Worm (Caenorhabditis elegans): ENCODE data around the gene ZC196.5.

ZC196.5 gene

ce11 chrV:8732934-8733333, 3.7 kb downstream of the ZC196.5 start, which contains the start of gene ZC196.4:
Gene ZC196.4, plus strand, starts transcription at chrV:8733106.
- TF ChIP-seq ces-1 (GFP tag; optimal IDR thresholded peaks at IDR 0.05) = no peak

ce11 chrV:8736369-8736768, 7.2 kb downstream of the ZC196.5 start, which contains the start of gene ZC196.3:
Gene ZC196.3, plus strand, starts transcription at chrV:8736669.
- TF ChIP-seq lsy-2 (tag; optimal IDR thresholded peaks at IDR 0.05) = no peak
- TF ChIP-seq bed-3 (GFP tag; optimal IDR thresholded peaks at IDR 0.05) = no peak
- TF ChIP-seq mls-2 (tag; optimal IDR thresholded peaks at IDR 0.05) = no peak
- TF ChIP-seq ces-1 (GFP tag; optimal IDR thresholded peaks at IDR 0.05) = no peak
- no peak for TF ChIP-seq nhr-237 (tag; optimal IDR thresholded peaks at IDR 0.05)
- TF ChIP-seq M03D4.4 (tag; optimal IDR thresholded peaks at IDR 0.05) = no peak
- TF ChIP-seq ham-2 (GFP tag; optimal IDR thresholded peaks at IDR 0.05) = no peak
- TF ChIP-seq unc-62 (GFP tag; optimal IDR thresholded peaks at IDR 0.05) = no peak
- no peak for TF ChIP-seq elt-3 (tag; optimal IDR thresholded peaks at IDR 0.05)
- no peak for TF ChIP-seq sem-2 (GFP tag; optimal IDR thresholded peaks at IDR 0.05)
- no peak for TF ChIP-seq nhr-76 (tag; optimal IDR thresholded peaks at IDR 0.05)

ce11 chrV:8739136-8739535, 9.9 kb downstream of the ZC196.5 start, which contains the start of gene ZC196.2:
Gene ZC196.2, plus strand, starts transcription at chrV:8739436.
- TF ChIP-seq unc-120 (tag; optimal IDR thresholded peaks at IDR 0.05; ENCODE audit: poor library complexity, severe bottlenecking) (no peak), tbx-8 (GFP tag; optimal IDR thresholded peaks at IDR 0.05) (no peak), ceh-43 (GFP tag; optimal IDR thresholded peaks at IDR 0.05) (no peak), nhr-2 (tag; optimal IDR thresholded peaks at IDR 0.05) (no peak), ceh-83 (GFP tag; optimal IDR thresholded peaks at IDR 0.05) (no peak), unc-39 (tag; optimal IDR thresholded peaks at IDR 0.05) (no peak), mab-5 (tag; optimal IDR thresholded peaks at IDR 0.05) (no peak), mep-1 (tag; optimal IDR thresholded peaks at IDR 0.05) (no peak), sem-2 (GFP tag; optimal IDR thresholded peaks at IDR 0.05) (no peak), nhr-237 (tag; optimal IDR thresholded peaks at IDR 0.05) (no peak), ces-1 (GFP tag; optimal IDR thresholded peaks at IDR 0.05) (no peak), drap-1 (GFP tag; optimal IDR thresholded peaks at IDR 0.05) (no peak), M03D4.4 (tag; optimal IDR thresholded peaks at IDR 0.05) (no peak), lin-32 (GFP tag; optimal IDR thresholded peaks at IDR 0.05) (no peak)

- no peak for TF ChIP-seq hlh-1 (tag; optimal IDR thresholded peaks at IDR 0.05)
- no peak for TF ChIP-seq sem-2 (GFP tag; optimal IDR thresholded peaks at IDR 0.05)
- no peak for TF ChIP-seq ceh-83 (GFP tag; optimal IDR thresholded peaks at IDR 0.05)
- TF ChIP-seq bed-3 (GFP tag; optimal IDR thresholded peaks at IDR 0.05) = no peak
- no peak for TF ChIP-seq nhr-28 (tag; optimal IDR thresholded peaks at IDR 0.05)
- TF ChIP-seq mls-2 (tag; optimal IDR thresholded peaks at IDR 0.05) = no peak
These were observed 16.7 kb downstream of the ZC196.5 start, which contains the start of gene B0507.6 for ce11 chrV:8745858-8746257. Gene B0507.6, plus strand, starts transcription at chrV:8746158.

- TF ChIP-seq mls-2 (tag; optimal IDR thresholded peaks at IDR 0.05) (no peak), nhr-12 (tag; optimal IDR thresholded peaks at IDR 0.05) (no peak), nhr-28 (tag; optimal IDR thresholded peaks at IDR 0.05) (no peak), elt-1 (tag; optimal IDR thresholded peaks at IDR 0.05; ENCODE audit: borderline replicate concordance, insufficient read depth) (no peak), ham-2 (GFP tag; optimal IDR thresholded peaks at IDR 0.05) (no peak), bed-3 (GFP tag; optimal IDR thresholded peaks at IDR 0.05) (no peak), cnd-1 (tag; optimal IDR thresholded peaks at IDR 0.05) (no peak)
These were observed 24.2 kb downstream of the ZC196.5 start, which contains the start of gene B0507.5 for ce11 chrV:8753395-8753794. Gene B0507.5, plus strand, starts transcription at chrV:8753695.

- TF ChIP-seq pha-4 (tag; optimal IDR thresholded peaks at IDR 0.05) = no peak
- no peak for TF ChIP-seq nhr-12 (tag; optimal IDR thresholded peaks at IDR 0.05)
- TF ChIP-seq bed-3 (GFP tag; optimal IDR thresholded peaks at IDR 0.05) = no peak
- no peak for TF ChIP-seq sptf-1 (tag; optimal IDR thresholded peaks at IDR 0.05)
- TF ChIP-seq tbx-8 (GFP tag; optimal IDR thresholded peaks at IDR 0.05) = no peak
- TF ChIP-seq lin-13 (tag; optimal IDR thresholded peaks at IDR 0.05) = no peak
- TF ChIP-seq ztf-11 (tag; optimal IDR thresholded peaks at IDR 0.05) = no peak
- no peak for TF ChIP-seq zip-8 (tag; optimal IDR thresholded peaks at IDR 0.05)
- no peak for TF ChIP-seq elt-1 (tag; optimal IDR thresholded peaks at IDR 0.05; ENCODE audit: borderline replicate concordance, insufficient read depth)
- no peak for TF ChIP-seq ceh-39 (tag; optimal IDR thresholded peaks at IDR 0.05)
These were observed 25.5 kb downstream of the ZC196.5 start, which contains the start of gene B0507.4 for ce11 chrV:8754670-8755069. Gene B0507.4, plus strand, starts transcription at chrV:8754970.

Measured in whole organism, mixed stage, embryonic.